Fruit fly (Drosophila melanogaster) whole organism, wandering third instar larva: Measurements from ENCODE around the gene NdufA3.

Source experiments
- Abd-B ChIP-seq: fragments of >200 bp; optimal IDR thresholded peaks from 2 replicates; lab custom pipeline; 2017; ENCODE audit warnings: missing biosample characterization, missing genetic modification characterization
- CG9705 ChIP-seq: fragments of 200-800 bp; sonication (Bioruptor generic); optimal IDR thresholded peaks from 2 replicates; lab custom pipeline; 2018; ENCODE audit warnings: missing biosample characterization, mild to moderate bottlenecking, missing genetic modification characterization
- Dfd ChIP-seq: fragments of >200 bp; optimal IDR thresholded peaks from 2 replicates; lab custom pipeline; 2017; ENCODE audit warnings: missing biosample characterization, missing genetic modification characterization
- GATAd ChIP-seq: sonication (Bioruptor generic); optimal IDR thresholded peaks from 2 replicates; lab custom pipeline; 2016; ENCODE audit warnings: missing biosample characterization, missing genetic modification characterization
- HLH106 ChIP-seq: fragments of 200-800 bp; optimal IDR thresholded peaks from 3 replicates; lab custom pipeline; 2019; ENCODE audit warnings: missing biosample characterization, mild to moderate bottlenecking, missing genetic modification characterization, moderate library complexity
- Hnf4 ChIP-seq: fragments of 200-800 bp; sonication (Bioruptor generic); optimal IDR thresholded peaks from 2 replicates; lab custom pipeline; 2016; ENCODE audit warnings: missing biosample characterization, mild to moderate bottlenecking, missing genetic modification characterization
- Hr78 ChIP-seq: fragments of >200 bp; optimal IDR thresholded peaks from 2 replicates; lab custom pipeline; 2017; ENCODE audit warnings: missing biosample characterization, missing genetic modification characterization
- Jra ChIP-seq: sonication (Bioruptor generic); optimal IDR thresholded peaks from 2 replicates; lab custom pipeline; 2016; ENCODE audit warnings: missing biosample characterization, missing genetic modification characterization
- Mio ChIP-seq: sonication (Bioruptor generic); optimal IDR thresholded peaks from 2 replicates; lab custom pipeline; 2016; ENCODE audit warnings: missing biosample characterization, missing genetic modification characterization
- Myc ChIP-seq: fragments of >200 bp; optimal IDR thresholded peaks from 2 replicates; lab custom pipeline; 2017
- N ChIP-seq: fragments of >200 bp; optimal IDR thresholded peaks from 2 replicates; lab custom pipeline; 2018; ENCODE audit warnings: missing biosample characterization, missing external identifiers, missing genetic modification characterization
- OdsH ChIP-seq: fragments of 200-800 bp; sonication (Bioruptor generic); optimal IDR thresholded peaks from 2 replicates; lab custom pipeline; 2016; ENCODE audit warnings: missing biosample characterization, mild to moderate bottlenecking, missing genetic modification characterization
- Rel ChIP-seq, 2 experiments: fragments of 200-800 bp; sonication (Bioruptor generic) in 1 of 2; optimal IDR thresholded peaks; 2 replicates in 1 of 2; 3 replicates in 1 of 2; lab custom pipeline; 2016 to 2019; ENCODE audit warnings: mild to moderate bottlenecking in 2 of 2, missing biosample characterization in 2 of 2, missing genetic modification characterization in 2 of 2, moderate library complexity in 1 of 2
- Sp1 ChIP-seq: fragments of 200-800 bp; sonication (Bioruptor generic); optimal IDR thresholded peaks from 3 replicates; lab custom pipeline; 2019; ENCODE audit warnings: missing biosample characterization, mild to moderate bottlenecking, missing genetic modification characterization, moderate library complexity
- Vsx2 ChIP-seq: fragments of 200-300, 225-300 bp; sonication (Bioruptor generic); optimal IDR thresholded peaks from 2 replicates; lab custom pipeline; 2018; ENCODE audit warnings: missing biosample characterization, missing genetic modification characterization; ENCODE audit not compliant: partially characterized antibody
- br ChIP-seq: fragments of 200-800 bp; sonication (Bioruptor generic); optimal IDR thresholded peaks from 2 replicates; lab custom pipeline; 2016; ENCODE audit warnings: missing biosample characterization, missing genetic modification characterization
- brk ChIP-seq: fragments of 200-800 bp; sonication (Bioruptor generic); optimal IDR thresholded peaks from 2 replicates; lab custom pipeline; 2016; ENCODE audit warnings: missing biosample characterization, mild to moderate bottlenecking, missing genetic modification characterization
- dl ChIP-seq, 2 experiments: fragments of 175-275, 200-275 bp in 1 of 2; fragments of 200-275 bp in 1 of 2; sonication (Bioruptor generic); optimal IDR thresholded peaks; lab custom pipeline; 2018; ENCODE audit warnings: mild to moderate bottlenecking in 2 of 2, missing biosample characterization in 2 of 2, missing genetic modification characterization in 2 of 2, moderate library complexity in 2 of 2; ENCODE audit not compliant: partially characterized antibody in 2 of 2, insufficient read depth in 1 of 2
- dmrt93B ChIP-seq: fragments of 200-800 bp; sonication (Bioruptor generic); optimal IDR thresholded peaks from 2 replicates; lab custom pipeline; 2018; ENCODE audit warnings: missing biosample characterization, mild to moderate bottlenecking, missing genetic modification characterization
- dsf ChIP-seq: sonication (Bioruptor generic); optimal IDR thresholded peaks from 2 replicates; lab custom pipeline; 2016; ENCODE audit warnings: missing biosample characterization, missing genetic modification characterization, borderline replicate concordance
- ey ChIP-seq: fragments of 200-800 bp; sonication (Bioruptor generic); optimal IDR thresholded peaks from 2 replicates; lab custom pipeline; 2016; ENCODE audit warnings: missing biosample characterization, missing genetic modification characterization
- foxo ChIP-seq, 2 experiments: fragments of 200-800 bp; sonication (Bioruptor generic); optimal IDR thresholded peaks; 2 replicates in 1 of 2; 3 replicates in 1 of 2; lab custom pipeline; 2016 to 2017; ENCODE audit warnings: missing biosample characterization in 2 of 2, missing genetic modification characterization in 2 of 2
- fru ChIP-seq: fragments of 200-800 bp; sonication (Bioruptor generic); optimal IDR thresholded peaks from 3 replicates; lab custom pipeline; 2016; ENCODE audit warnings: missing biosample characterization, mild to moderate bottlenecking, missing genetic modification characterization
- h ChIP-seq: fragments of 200-800 bp; sonication (Bioruptor generic); optimal IDR thresholded peaks from 3 replicates; lab custom pipeline; 2016; ENCODE audit warnings: missing biosample characterization, mild to moderate bottlenecking, missing genetic modification characterization
- jim ChIP-seq: fragments of 175-275, 200-325 bp; sonication (Bioruptor generic); optimal IDR thresholded peaks from 2 replicates; lab custom pipeline; 2016; ENCODE audit warnings: missing biosample characterization, mild to moderate bottlenecking, missing genetic modification characterization
- pan ChIP-seq: fragments of >200 bp; optimal IDR thresholded peaks from 2 replicates; lab custom pipeline; 2017
- psq ChIP-seq: fragments of 200-800 bp; sonication (Bioruptor generic); optimal IDR thresholded peaks from 3 replicates; lab custom pipeline; 2017; ENCODE audit warnings: missing biosample characterization, mild to moderate bottlenecking, missing genetic modification characterization, moderate library complexity
- rgr ChIP-seq: fragments of 200-800 bp; sonication (Bioruptor generic); optimal IDR thresholded peaks from 3 replicates; lab custom pipeline; 2016; ENCODE audit warnings: missing biosample characterization, mild to moderate bottlenecking, missing genetic modification characterization
- sage ChIP-seq: fragments of 200-800 bp; sonication (Bioruptor generic); optimal IDR thresholded peaks from 2 replicates; lab custom pipeline; 2016; ENCODE audit warnings: missing biosample characterization, mild to moderate bottlenecking, missing genetic modification characterization
- tai ChIP-seq: sonication (Bioruptor generic); optimal IDR thresholded peaks from 2 replicates; lab custom pipeline; 2016; ENCODE audit warnings: missing biosample characterization, missing genetic modification characterization
- usp ChIP-seq: fragments of >200 bp; optimal IDR thresholded peaks from 2 replicates; lab custom pipeline; 2017; ENCODE audit warnings: missing biosample characterization, missing genetic modification characterization
- woc ChIP-seq: sonication (Bioruptor generic); optimal IDR thresholded peaks from 2 replicates; lab custom pipeline; 2016; ENCODE audit warnings: missing biosample characterization, mild to moderate bottlenecking, missing genetic modification characterization

Gene NdufA3

DNA sequence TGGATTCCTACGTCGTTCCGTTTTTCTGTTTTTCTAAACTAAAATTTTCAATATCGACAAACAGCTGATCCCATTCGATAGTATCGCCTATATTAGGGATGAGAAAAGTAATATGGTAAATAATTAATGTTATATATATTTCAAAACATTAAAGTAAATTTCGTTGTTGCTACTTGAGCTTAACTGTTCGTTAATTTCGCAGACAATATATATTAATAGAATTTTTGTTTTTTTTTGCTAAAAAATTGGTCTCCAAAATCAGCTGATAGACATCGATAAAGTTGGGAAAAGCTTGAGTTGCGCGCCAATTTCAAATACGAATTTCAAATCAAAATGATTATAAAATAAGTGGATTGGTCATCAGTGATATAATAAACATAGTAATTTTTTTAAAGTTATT lies 36.5 kb upstream of the NdufA3 start, which contains the start of gene CG12118 (continued):
- TF ChIP-seq CG9705 (GFP tag; lab: Kevin White, UChicago) (peak; percentile 44), foxo (GFP tag; optimal IDR thresholded peaks at IDR 0.05; lab: Kevin White, UChicago) (peak in 1 of 2 experiments; percentile 83), HLH106 (tag; lab: Kevin White, UChicago) (peak; percentile 74), fru (GFP tag; lab: Kevin White, UChicago) (peak; percentile 77), Mio (GFP tag; lab: Kevin White, UChicago) (no peak), pan (no peak), GATAd (GFP tag; lab: Kevin White, UChicago) (no peak), brk (no peak), rgr (peak; percentile 85), Rel (GFP tag; optimal IDR thresholded peaks at IDR 0.05; lab: Kevin White, UChicago) (no peak), Rel (tag; optimal IDR thresholded peaks at IDR 0.05; lab: Kevin White, UChicago) (peak; percentile 37), usp (no peak), Jra (peak; percentile 73)

DNA sequence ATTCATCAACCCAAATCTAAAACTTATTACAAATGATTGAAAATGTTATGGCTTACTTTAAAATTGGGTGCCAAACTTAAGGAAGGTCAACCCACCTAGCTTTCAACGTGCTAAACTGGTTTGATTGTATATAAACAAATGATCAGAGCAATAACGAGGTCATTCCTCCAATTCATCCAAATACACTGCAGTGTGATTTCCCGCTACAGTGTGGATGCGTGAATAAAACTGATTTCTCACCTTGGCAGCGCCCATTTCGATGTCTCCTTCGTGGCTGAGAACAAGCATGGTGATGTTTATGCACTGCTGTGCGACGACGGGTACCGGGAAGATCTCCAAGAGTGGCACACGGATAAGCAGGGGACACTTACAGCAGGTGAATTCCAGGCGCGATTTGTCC lies 35.5 kb upstream of the NdufA3 start:
- TF ChIP-seq Sp1 (GFP tag; lab: Kevin White, UChicago) (no peak), Rel (GFP tag; optimal IDR thresholded peaks at IDR 0.05; lab: Kevin White, UChicago) (no peak), Rel (tag; optimal IDR thresholded peaks at IDR 0.05; lab: Kevin White, UChicago) (peak; percentile 92)
- TF ChIP-seq, all 38 proteins: peak for 1

DNA sequence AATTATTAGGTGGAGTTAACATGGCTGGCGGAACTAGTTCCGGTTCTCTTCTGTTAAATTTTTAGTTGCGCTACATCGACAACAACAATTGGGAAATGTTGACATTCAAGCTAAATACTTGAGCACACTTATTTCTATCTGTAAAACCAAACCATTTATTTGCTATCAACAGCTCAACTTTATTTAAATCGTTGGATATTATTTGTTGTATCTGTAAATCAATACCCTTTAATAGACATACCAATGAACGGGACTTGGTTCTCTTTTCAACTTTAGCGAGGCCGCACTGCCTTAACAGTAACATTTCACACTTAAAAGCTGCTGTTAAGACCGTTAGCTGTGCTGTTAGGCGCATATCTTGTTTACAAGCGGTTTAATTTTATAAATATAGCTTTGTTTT lies 33.8 kb upstream of the NdufA3 start, which contains the start of gene CG12106:
TSS of gene CG12106 (plus strand) at position 295 of the 400 bp plus-strand sequence.
- no peak for TF ChIP-seq tai (GFP tag; lab: Kevin White, UChicago)
- peak; percentile 58 for TF ChIP-seq rgr
- TF ChIP-seq Sp1 (GFP tag; lab: Kevin White, UChicago), result peak; percentile 54
- no peak for TF ChIP-seq Rel (GFP tag; optimal IDR thresholded peaks at IDR 0.05; lab: Kevin White, UChicago)
- peak; percentile 7 for TF ChIP-seq Rel (tag; optimal IDR thresholded peaks at IDR 0.05; lab: Kevin White, UChicago)
- TF ChIP-seq psq (GFP tag; lab: Kevin White, UChicago), result peak; percentile 8
- TF ChIP-seq ey (GFP tag; lab: Kevin White, UChicago), result peak; percentile 52
- peak in 1 of 2 experiments; percentile 63 for TF ChIP-seq foxo (GFP tag; optimal IDR thresholded peaks at IDR 0.05; lab: Kevin White, UChicago)
- TF ChIP-seq dsf (GFP tag; lab: Kevin White, UChicago), result no peak
- no peak for TF ChIP-seq Hr78 (GFP tag; lab: Kevin White, UChicago)
- peak; percentile 58 for TF ChIP-seq br (GFP tag; lab: Kevin White, UChicago)
- TF ChIP-seq CG9705 (GFP tag; lab: Kevin White, UChicago), result peak; percentile 49
- peak; percentile 54 for TF ChIP-seq Hnf4
- TF ChIP-seq woc (GFP tag; lab: Kevin White, UChicago), result peak; percentile 61
- TF ChIP-seq Vsx2 (GFP tag; lab: Kevin White, UChicago), result no peak
- TF ChIP-seq h (GFP tag; lab: Kevin White, UChicago), result peak; percentile 48
- no peak for TF ChIP-seq Myc
- peak; percentile 53 for TF ChIP-seq fru (GFP tag; lab: Kevin White, UChicago)
- TF ChIP-seq HLH106 (tag; lab: Kevin White, UChicago), result peak; percentile 75
- TF ChIP-seq dmrt93B (GFP tag; lab: Kevin White, UChicago), result peak; percentile 34

DNA sequence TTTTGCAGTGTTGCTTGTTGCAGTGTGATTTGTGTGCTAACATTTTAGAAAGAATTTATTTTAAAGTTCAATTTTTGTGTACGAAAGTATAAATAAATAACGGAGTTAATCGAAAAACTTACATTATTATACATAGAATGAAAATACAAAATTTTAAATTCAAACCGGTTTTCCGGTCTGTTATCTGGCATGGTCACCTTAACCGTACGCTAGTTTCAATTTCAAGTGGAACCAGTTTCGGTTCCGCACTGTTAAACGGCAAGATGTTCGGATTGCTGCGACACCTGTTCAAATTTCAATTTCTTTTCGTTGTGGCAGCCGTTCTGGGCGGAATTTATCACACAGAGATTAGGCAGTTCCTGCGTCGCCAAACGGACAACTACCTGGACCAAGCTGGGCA lies 32.6 kb upstream of the NdufA3 start, which contains the start of gene CG12056:
TSS of gene CG12056 (plus strand) at position 241 of the 400 bp plus-strand sequence.
- no peak for TF ChIP-seq rgr
- TF ChIP-seq pan, result no peak
- TF ChIP-seq woc (GFP tag; lab: Kevin White, UChicago), result no peak
- TF ChIP-seq Jra, result no peak
- TF ChIP-seq jim, result no peak
- TF ChIP-seq OdsH, result no peak
- no peak for TF ChIP-seq Hr78 (GFP tag; lab: Kevin White, UChicago)
- TF ChIP-seq dl (GFP tag; optimal IDR thresholded peaks at IDR 0.05; lab: Kevin White, UChicago; ENCODE audit: insufficient read depth in 1 of 2, partially characterized antibody in 2 of 2), result no peak
- TF ChIP-seq Dfd (GFP tag; lab: Kevin White, UChicago), result no peak
- no peak for TF ChIP-seq br (GFP tag; lab: Kevin White, UChicago)
- TF ChIP-seq foxo (GFP tag; optimal IDR thresholded peaks at IDR 0.05; lab: Kevin White, UChicago), result no peak
- TF ChIP-seq h (GFP tag; lab: Kevin White, UChicago), result no peak
- no peak for TF ChIP-seq Hnf4
- TF ChIP-seq sage (GFP tag; lab: Kevin White, UChicago), result no peak

DNA sequence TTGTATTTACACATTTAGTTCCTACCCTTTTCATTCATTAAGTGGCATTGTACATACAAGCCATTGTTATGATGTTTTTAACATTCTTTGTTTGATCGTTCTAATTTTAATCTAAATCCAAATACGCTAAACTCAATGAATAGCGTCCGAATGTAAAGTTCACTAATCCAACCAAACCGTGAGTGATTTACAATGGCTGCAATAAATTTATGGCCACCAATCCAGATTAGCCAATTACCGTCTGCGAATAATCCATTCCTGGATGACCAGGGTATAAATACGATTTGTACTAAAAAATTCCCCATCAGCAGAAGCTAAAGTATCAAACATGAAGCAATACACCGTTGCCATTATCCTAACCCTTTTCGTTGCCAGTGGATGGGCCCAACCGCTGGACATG lies 31.5 kb upstream of the NdufA3 start, which contains the start of gene CG12057:
TSS of gene CG12057 (plus strand) at position 301 of the 400 bp plus-strand sequence.
- no peak for TF ChIP-seq N (GFP tag; lab: Kevin White, UChicago)
- TF ChIP-seq Abd-B (GFP tag; lab: Kevin White, UChicago), result no peak
- TF ChIP-seq Dfd (GFP tag; lab: Kevin White, UChicago), result no peak
- TF ChIP-seq psq (GFP tag; lab: Kevin White, UChicago), result no peak
- no peak for TF ChIP-seq HLH106 (tag; lab: Kevin White, UChicago)
